Fruit fly (Drosophila melanogaster): ENCODE measurements around the gene Mco3.

The Mco3 gene

DNA sequence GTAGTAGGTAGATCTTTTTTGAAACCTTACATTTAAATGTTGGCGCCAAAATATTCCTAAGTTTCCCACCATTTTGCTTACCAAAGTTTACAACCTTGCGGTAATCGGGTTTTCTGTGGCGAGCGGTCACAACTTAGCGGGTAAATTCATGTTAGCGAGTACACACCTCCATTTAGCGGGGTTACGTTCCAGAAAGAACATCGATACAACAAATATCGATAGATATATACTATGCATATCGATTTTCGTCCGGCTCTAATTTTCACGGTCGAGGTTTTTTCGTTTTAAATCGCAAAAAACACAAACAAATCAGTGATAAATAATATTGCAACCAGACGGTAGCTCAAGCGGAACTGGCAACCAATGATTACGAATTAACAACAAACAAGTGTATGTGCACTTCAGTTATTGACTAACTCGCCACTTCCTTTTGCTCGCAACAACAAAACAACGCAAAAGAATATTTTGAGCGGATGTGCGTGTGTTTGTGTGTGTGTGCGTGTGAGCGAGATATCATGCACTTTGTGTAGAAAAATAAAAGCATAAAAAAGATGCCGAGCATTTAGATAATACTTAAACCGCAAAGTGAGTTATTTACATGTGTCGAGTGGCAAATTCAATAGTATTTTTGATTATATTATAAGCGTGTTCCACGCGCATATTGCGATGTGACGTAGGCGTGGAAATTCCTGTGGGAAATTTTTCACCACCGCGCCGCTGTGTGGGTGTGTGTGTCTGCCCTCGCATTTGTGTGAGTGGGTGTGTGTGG, 8.8 kb upstream of the Mco3 start, which contains the start of gene Lnk (continued):
- TF ChIP-seq gem (tag; optimal IDR thresholded peaks at IDR 0.05) (no peak), B-H2 (GFP tag; optimal IDR thresholded peaks at IDR 0.05) (peak; percentile 47), CG15011 (GFP tag; optimal IDR thresholded peaks at IDR 0.05) (no peak), seq (GFP tag; IDR thresholded peaks at IDR 0.05) (no peak), dysf (GFP tag; IDR thresholded peaks at IDR 0.05) (no peak), CG17802 (tag; optimal IDR thresholded peaks at IDR 0.05) (no peak), yki (optimal IDR thresholded peaks at IDR 0.05) (no peak), CG15514 (GFP tag; optimal IDR thresholded peaks at IDR 0.05) (peak; percentile 76), CG16863 (GFP tag; optimal IDR thresholded peaks at IDR 0.05) (no peak), CG6765 (GFP tag; optimal IDR thresholded peaks at IDR 0.05) (no peak), ewg (GFP tag; optimal IDR thresholded peaks at IDR 0.05) (no peak), CG9609 (GFP tag; optimal IDR thresholded peaks at IDR 0.05) (peak; percentile 21), dmrt99B (tag; optimal IDR thresholded peaks at IDR 0.05) (no peak), twi (tag; optimal IDR thresholded peaks at IDR 0.05) (no peak), CG17359 (tag; optimal IDR thresholded peaks at IDR 0.05) (peak; percentile 3), CG10321 (GFP tag; IDR thresholded peaks at IDR 0.05) (no peak), CG15601 (tag; optimal IDR thresholded peaks at IDR 0.05) (peak; percentile 33), Elba2 (GFP tag; optimal IDR thresholded peaks at IDR 0.05) (no peak), Dad (GFP tag; optimal IDR thresholded peaks at IDR 0.05) (no peak), gsb (GFP tag; IDR thresholded peaks at IDR 0.05) (no peak), MBD-R2 (GFP tag; IDR thresholded peaks at IDR 0.05) (no peak; the same call in 1 of the 2 replicates), Nf-YC (tag; optimal IDR thresholded peaks at IDR 0.05) (peak; percentile 23), jumu (GFP tag; optimal IDR thresholded peaks at IDR 0.05) (no peak), CG8944 (GFP tag; optimal IDR thresholded peaks at IDR 0.05) (no peak), pita (GFP tag; optimal IDR thresholded peaks at IDR 0.05) (peak; percentile 98), zfh1 (GFP tag; IDR thresholded peaks at IDR 0.05) (no peak), Atf-2 (GFP tag; optimal IDR thresholded peaks at IDR 0.05) (no peak), CG10979 (tag; optimal IDR thresholded peaks at IDR 0.05) (peak; percentile 7), CG14667 (GFP tag; IDR thresholded peaks at IDR 0.05) (no peak), CG14441 (GFP tag; IDR thresholded peaks at IDR 0.05) (no peak), hbn (GFP tag; IDR thresholded peaks at IDR 0.05; ENCODE audit: partially characterized antibody) (peak; percentile 92), Med (GFP tag) (peak; percentile 57), Xbp1 (GFP tag; optimal IDR thresholded peaks at IDR 0.05) (peak; percentile 18), dpn (GFP tag; optimal IDR thresholded peaks at IDR 0.05) (peak; percentile 10 to 33), CG6683 (GFP tag; optimal IDR thresholded peaks at IDR 0.05) (no peak), CHES-1-like (GFP tag; optimal IDR thresholded peaks at IDR 0.05) (peak; percentile 15), chn (GFP tag; optimal IDR thresholded peaks at IDR 0.05) (peak; percentile 36), nom (GFP tag; optimal IDR thresholded peaks at IDR 0.05) (peak; percentile 76), bab2 (GFP tag; optimal IDR thresholded peaks at IDR 0.05) (no peak), dan (GFP tag; IDR thresholded peaks at IDR 0.05) (no peak), corto (GFP tag; optimal IDR thresholded peaks at IDR 0.05) (no peak), CG8290 (GFP tag; optimal IDR thresholded peaks at IDR 0.05) (no peak), CG8290 (tag; optimal IDR thresholded peaks at IDR 0.05) (peak in 1 of 2 experiments; percentile 60), Hr3 (GFP tag; optimal IDR thresholded peaks at IDR 0.05) (no peak), pfk (GFP tag; optimal IDR thresholded peaks at IDR 0.05) (no peak), CG7963 (GFP tag; IDR thresholded peaks at IDR 0.05; ENCODE audit: partially characterized antibody) (peak; percentile 87), CG11560 (tag; IDR thresholded peaks at IDR 0.05) (no peak), CG12659 (GFP tag; optimal IDR thresholded peaks at IDR 0.05) (peak; percentile 73), zen (tag; optimal IDR thresholded peaks at IDR 0.05) (peak; percentile 30), CG18599 (GFP tag; optimal IDR thresholded peaks at IDR 0.05) (no peak)

All from whole organism, embryonic.